Worm (Caenorhabditis elegans) whole organism, late embryonic: Measurements from ENCODE around the gene C35A5.6.

Experiments
- F13H6.1 ChIP-seq: sonication (generic microtip); optimal IDR thresholded peaks from 2 replicates; lab custom pipeline; 2016; ENCODE audit warnings: missing genetic modification characterization, missing compliant biosample characterization
- K09A11.1 ChIP-seq: sonication (generic microtip); optimal IDR thresholded peaks from 2 replicates; lab custom pipeline; 2017; ENCODE audit warnings: antibody characterized with exemption, mild to moderate bottlenecking, missing genetic modification characterization, missing compliant biosample characterization; ENCODE audit not compliant: insufficient read depth
- ahr-1 ChIP-seq: sonication (generic microtip); optimal IDR thresholded peaks from 2 replicates; lab custom pipeline; 2016; ENCODE audit warnings: missing genetic modification characterization, missing compliant biosample characterization
- ama-1 ChIP-seq: fragments of 150-350 bp; optimal IDR thresholded peaks from 2 replicates; lab custom pipeline; 2014
- ceh-18 ChIP-seq: sonication (generic microtip); optimal IDR thresholded peaks from 2 replicates; lab custom pipeline; 2016; ENCODE audit warnings: missing genetic modification characterization, missing compliant biosample characterization
- ceh-19 ChIP-seq: fragments of 200-800 bp; sonication (Bioruptor generic); optimal IDR thresholded peaks from 2 replicates; lab custom pipeline; 2018; ENCODE audit warnings: mild to moderate bottlenecking, missing genetic modification characterization, missing compliant biosample characterization
- ceh-2 ChIP-seq: sonication (generic microtip); optimal IDR thresholded peaks from 2 replicates; lab custom pipeline; 2016; ENCODE audit warnings: missing genotype, missing genetic modification characterization, missing compliant biosample characterization
- ceh-22 ChIP-seq: sonication (generic microtip); optimal IDR thresholded peaks from 2 replicates; lab custom pipeline; 2017; ENCODE audit warnings: missing biosample characterization, missing genetic modification characterization
- ceh-24 ChIP-seq: sonication (generic microtip); optimal IDR thresholded peaks from 2 replicates; lab custom pipeline; 2016; ENCODE audit warnings: mild to moderate bottlenecking, missing genetic modification characterization, missing compliant biosample characterization
- ceh-30 ChIP-seq: fragments of 150-350 bp; optimal IDR thresholded peaks from 2 replicates; lab custom pipeline; 2014; ENCODE audit warnings: missing biosample characterization, missing genetic modification characterization
- ceh-34 ChIP-seq: sonication (generic microtip); optimal IDR thresholded peaks from 2 replicates; lab custom pipeline; 2016; ENCODE audit warnings: mild to moderate bottlenecking, missing genetic modification characterization, missing compliant biosample characterization
- ceh-45 ChIP-seq: fragments of 200-800 bp; sonication (Bioruptor generic); IDR thresholded peaks from 2 replicates; pipeline ENCODE4 v1.3.6; 2022; ENCODE audit warnings: missing genetic modification reagents, missing genetic modification characterization, missing compliant biosample characterization
- ceh-6 ChIP-seq: fragments of 200-800 bp; sonication (Bioruptor generic); optimal IDR thresholded peaks from 2 replicates; lab custom pipeline; 2018; ENCODE audit warnings: mild to moderate bottlenecking, missing genetic modification characterization, missing compliant biosample characterization
- ceh-9 ChIP-seq: sonication (generic microtip); optimal IDR thresholded peaks from 2 replicates; lab custom pipeline; 2016; ENCODE audit warnings: mild to moderate bottlenecking, missing genetic modification characterization, inconsistent platforms, missing compliant biosample characterization
- che-1 ChIP-seq: sonication (generic microtip); optimal IDR thresholded peaks from 2 replicates; lab custom pipeline; 2016; ENCODE audit warnings: mild to moderate bottlenecking, missing genetic modification characterization, missing compliant biosample characterization
- dve-1 ChIP-seq: sonication (generic microtip); optimal IDR thresholded peaks from 2 replicates; lab custom pipeline; 2017; ENCODE audit warnings: antibody characterized with exemption, mild to moderate bottlenecking, missing genetic modification characterization, missing compliant biosample characterization
- elt-2 ChIP-seq: sonication (generic microtip); optimal IDR thresholded peaks from 2 replicates; lab custom pipeline; 2016; ENCODE audit warnings: missing genetic modification reagents, missing genetic modification characterization, missing compliant biosample characterization
- elt-4 ChIP-seq: sonication (generic microtip); optimal IDR thresholded peaks from 2 replicates; lab custom pipeline; 2016; ENCODE audit warnings: missing genetic modification characterization, missing compliant biosample characterization
- eyg-1 ChIP-seq: sonication (generic microtip); optimal IDR thresholded peaks from 2 replicates; lab custom pipeline; 2016; ENCODE audit warnings: missing genotype, missing genetic modification characterization, missing compliant biosample characterization
- hlh-13 ChIP-seq: fragments of 200-800 bp; sonication (Bioruptor generic); optimal IDR thresholded peaks from 2 replicates; lab custom pipeline; 2018; ENCODE audit warnings: mild to moderate bottlenecking, missing genetic modification characterization, missing compliant biosample characterization
- hlh-15 ChIP-seq: sonication (generic microtip); optimal IDR thresholded peaks from 2 replicates; lab custom pipeline; 2016; ENCODE audit warnings: missing genetic modification characterization, missing compliant biosample characterization
- hlh-30 ChIP-seq: sonication (generic microtip); optimal IDR thresholded peaks from 2 replicates; lab custom pipeline; 2017; ENCODE audit warnings: antibody characterized with exemption, missing genetic modification characterization, missing compliant biosample characterization; ENCODE audit not compliant: insufficient read depth
- madf-2 ChIP-seq: sonication (generic microtip); optimal IDR thresholded peaks from 2 replicates; lab custom pipeline; 2017; ENCODE audit warnings: missing genetic modification characterization, missing compliant biosample characterization
- mec-3 ChIP-seq: sonication (generic microtip); optimal IDR thresholded peaks from 2 replicates; lab custom pipeline; 2016; ENCODE audit warnings: borderline replicate concordance, missing genetic modification characterization, missing compliant biosample characterization
- nfya-1 ChIP-seq: sonication (generic microtip); optimal IDR thresholded peaks from 2 replicates; lab custom pipeline; 2017; ENCODE audit warnings: missing genetic modification characterization, mild to moderate bottlenecking, missing compliant biosample characterization, antibody characterized with exemption, moderate library complexity
- nhr-232 ChIP-seq: sonication (generic microtip); optimal IDR thresholded peaks from 2 replicates; lab custom pipeline; 2016; ENCODE audit warnings: missing genetic modification characterization, missing compliant biosample characterization
- odd-2 ChIP-seq: sonication (generic microtip); optimal IDR thresholded peaks from 2 replicates; lab custom pipeline; 2017; ENCODE audit warnings: antibody characterized with exemption, mild to moderate bottlenecking, missing genetic modification characterization, missing compliant biosample characterization
- pag-3 ChIP-seq: sonication (generic microtip); optimal IDR thresholded peaks from 2 replicates; lab custom pipeline; 2016; ENCODE audit warnings: missing compliant biosample characterization, missing genetic modification characterization, borderline replicate concordance
- pat-9 ChIP-seq: fragments of 200-800 bp; sonication (Bioruptor generic); optimal IDR thresholded peaks from 2 replicates; lab custom pipeline; 2018; ENCODE audit warnings: mild to moderate bottlenecking, missing genetic modification characterization, moderate library complexity, missing compliant biosample characterization
- pha-4 ChIP-seq: fragments of 150-350 bp; optimal IDR thresholded peaks from 2 replicates; lab custom pipeline; 2018; ENCODE audit warnings: missing biosample characterization, missing genetic modification reagents, missing genetic modification characterization
- pqm-1 ChIP-seq: sonication (generic microtip); optimal IDR thresholded peaks from 2 replicates; lab custom pipeline; 2016; ENCODE audit warnings: missing genetic modification characterization, missing compliant biosample characterization
- pros-1 ChIP-seq: fragments of 150-350 bp; optimal IDR thresholded peaks from 2 replicates; lab custom pipeline; 2014; ENCODE audit warnings: missing biosample characterization, missing genetic modification reagents, missing genetic modification characterization
- ref-2 ChIP-seq: sonication (generic microtip); optimal IDR thresholded peaks from 2 replicates; lab custom pipeline; 2016; ENCODE audit warnings: missing genetic modification characterization, missing compliant biosample characterization
- rnt-1 ChIP-seq: sonication (generic microtip); optimal IDR thresholded peaks from 2 replicates; lab custom pipeline; 2016; ENCODE audit warnings: missing genetic modification characterization, missing compliant biosample characterization
- sdc-2 ChIP-seq: sonication (generic microtip); optimal IDR thresholded peaks from 2 replicates; lab custom pipeline; 2016; ENCODE audit warnings: missing genotype, missing genetic modification characterization, missing compliant biosample characterization
- sox-4 ChIP-seq: sonication (generic microtip); optimal IDR thresholded peaks from 2 replicates; lab custom pipeline; 2017; ENCODE audit warnings: mild to moderate bottlenecking, missing genetic modification characterization, inconsistent platforms, missing compliant biosample characterization
- tbx-2 ChIP-seq: sonication (generic microtip); optimal IDR thresholded peaks from 2 replicates; lab custom pipeline; 2016; ENCODE audit warnings: missing genetic modification characterization, missing compliant biosample characterization
- tbx-7 ChIP-seq: sonication (generic microtip); optimal IDR thresholded peaks from 2 replicates; lab custom pipeline; 2016; ENCODE audit warnings: missing genotype, missing genetic modification characterization, missing compliant biosample characterization
- ttx-3 ChIP-seq: sonication (generic microtip); optimal IDR thresholded peaks from 2 replicates; lab custom pipeline; 2016; ENCODE audit warnings: missing genetic modification reagents, missing genetic modification characterization, missing compliant biosample characterization
- unc-86 ChIP-seq: sonication (generic microtip); optimal IDR thresholded peaks from 2 replicates; lab custom pipeline; 2016; ENCODE audit warnings: missing genetic modification characterization, missing compliant biosample characterization
- zip-5 ChIP-seq: sonication (generic microtip); optimal IDR thresholded peaks from 2 replicates; lab custom pipeline; 2016; ENCODE audit warnings: missing genetic modification characterization, missing compliant biosample characterization
- ztf-16 ChIP-seq: sonication (generic microtip); optimal IDR thresholded peaks from 2 replicates; lab custom pipeline; 2017; ENCODE audit warnings: missing genetic modification characterization, missing compliant biosample characterization

The C35A5.6 gene

DNA sequence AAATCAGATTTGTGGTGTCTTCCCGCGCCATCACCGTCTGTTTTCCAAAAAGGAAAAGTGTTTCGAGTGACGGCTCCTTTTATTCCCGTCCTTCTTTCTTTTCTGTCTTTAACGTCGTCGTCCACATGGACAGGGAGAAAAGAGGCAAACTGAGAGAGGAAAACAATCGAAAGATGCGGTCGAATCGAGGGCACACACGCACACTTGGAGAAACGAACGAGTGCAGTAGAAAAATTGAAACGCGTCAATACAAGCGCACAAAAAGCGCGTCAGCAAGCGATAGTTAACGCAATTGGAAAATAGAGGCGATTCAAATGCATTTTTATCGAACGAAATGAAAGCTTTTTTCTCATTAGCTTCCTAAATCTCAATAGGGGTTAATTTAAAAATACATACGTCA is 27.9 kb downstream of the C35A5.6 start (continued):
- TF ChIP-seq rnt-1 = peak; percentile 63
- TF ChIP-seq ceh-45 (GFP tag; lab: Robert Waterston, UW) = no peak
- no peak for TF ChIP-seq ttx-3 (tag; lab: Kevin White, UChicago)
- peak; percentile 32 for TF ChIP-seq pros-1
- no peak for TF ChIP-seq odd-2 (tag; lab: Kevin White, UChicago)
- peak; percentile 37 for TF ChIP-seq elt-2 (tag; lab: Kevin White, UChicago)
- TF ChIP-seq ceh-30 (tag; lab: Kevin White, UChicago) = peak; percentile 48
- TF ChIP-seq ceh-18 (tag; lab: Kevin White, UChicago) = peak; percentile 65
- TF ChIP-seq ceh-34 (tag; lab: Kevin White, UChicago) = peak; percentile 34
- TF ChIP-seq nhr-232 = no peak
- TF ChIP-seq pag-3 (tag; lab: Kevin White, UChicago) = no peak
- no peak for TF ChIP-seq pat-9 (tag; lab: Kevin White, UChicago)
- TF ChIP-seq sox-4 = no peak
- TF ChIP-seq hlh-13 (GFP tag; lab: Kevin White, UChicago) = no peak
- TF ChIP-seq dve-1 (tag; lab: Kevin White, UChicago) = peak; percentile 35
- TF ChIP-seq ahr-1 (tag; lab: Kevin White, UChicago) = no peak
- no peak for TF ChIP-seq hlh-15 (tag; lab: Kevin White, UChicago)
- peak; percentile 8 for TF ChIP-seq hlh-30 (tag; lab: Kevin White, UChicago)
- peak; percentile 1 for TF ChIP-seq sdc-2 (tag; lab: Kevin White, UChicago)
- TF ChIP-seq tbx-2 (tag; lab: Kevin White, UChicago) = peak; percentile 67
- TF ChIP-seq nfya-1 (tag; lab: Kevin White, UChicago) = peak; percentile 80
- TF ChIP-seq ref-2 = peak; percentile 66

DNA sequence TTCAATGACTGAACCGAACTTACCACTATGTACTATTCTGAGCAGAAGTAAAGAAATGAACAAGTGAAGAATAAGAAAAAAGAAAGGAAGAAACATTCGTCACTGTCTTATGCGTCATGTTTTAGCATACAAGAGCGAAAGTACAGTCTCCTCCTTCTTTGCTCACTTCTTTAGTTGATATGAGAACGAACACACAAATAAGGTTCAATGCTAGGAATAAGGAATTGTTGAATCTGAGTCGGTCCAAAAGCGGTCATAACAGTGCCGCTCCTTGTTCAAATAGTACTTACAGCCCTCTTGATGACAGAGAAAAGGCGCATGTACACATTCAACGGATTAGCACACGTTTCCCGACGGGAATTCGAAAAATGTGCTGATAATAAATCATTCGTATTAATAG is 30.2 kb downstream of the C35A5.6 start, which contains the start of gene F25D1.8:
TSS of gene F25D1.8 (plus strand) at position 301 of the 400 bp plus-strand sequence.
- TF ChIP-seq hlh-15 (tag; lab: Kevin White, UChicago) = no peak
- no peak for TF ChIP-seq elt-4 (tag; lab: Kevin White, UChicago)
- no peak for TF ChIP-seq ama-1
- no peak for TF ChIP-seq tbx-7 (tag; lab: Kevin White, UChicago)
- no peak for TF ChIP-seq ref-2
- TF ChIP-seq pha-4 = no peak
- TF ChIP-seq unc-86 = no peak
- no peak for TF ChIP-seq ztf-16 (tag; lab: Kevin White, UChicago)
- no peak for TF ChIP-seq ceh-2 (tag; lab: Kevin White, UChicago)
- TF ChIP-seq K09A11.1 (tag; lab: Kevin White, UChicago) = no peak
- TF ChIP-seq ceh-18 (tag; lab: Kevin White, UChicago) = no peak
- TF ChIP-seq pqm-1 (tag; lab: Kevin White, UChicago) = no peak
- TF ChIP-seq hlh-13 (GFP tag; lab: Kevin White, UChicago) = no peak
- TF ChIP-seq pros-1 = no peak

DNA sequence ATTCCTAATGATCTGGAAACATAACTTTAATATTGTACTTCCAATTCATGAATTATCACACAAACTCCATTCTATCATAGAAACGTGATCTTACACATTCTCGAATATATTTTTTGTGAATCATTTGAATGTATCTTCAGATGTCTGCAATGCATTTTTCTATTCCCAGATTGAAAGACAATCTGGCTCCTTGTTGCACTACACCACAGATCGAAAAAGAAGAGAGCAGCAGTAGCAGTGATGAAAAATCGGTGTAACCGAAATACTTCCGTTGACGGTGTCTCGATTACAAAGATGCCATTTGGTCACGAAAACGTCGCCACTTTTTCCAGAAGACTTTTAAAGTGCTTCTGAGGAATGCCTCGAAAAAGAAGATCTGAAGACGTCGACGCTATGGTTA is 31.1 kb downstream of the C35A5.6 start, which contains the start of gene degt-1:
TSS of gene degt-1 (plus strand) at position 301 of the 400 bp plus-strand sequence.
- no peak for TF ChIP-seq ceh-9
- TF ChIP-seq, all 69 proteins: peak for 0

DNA sequence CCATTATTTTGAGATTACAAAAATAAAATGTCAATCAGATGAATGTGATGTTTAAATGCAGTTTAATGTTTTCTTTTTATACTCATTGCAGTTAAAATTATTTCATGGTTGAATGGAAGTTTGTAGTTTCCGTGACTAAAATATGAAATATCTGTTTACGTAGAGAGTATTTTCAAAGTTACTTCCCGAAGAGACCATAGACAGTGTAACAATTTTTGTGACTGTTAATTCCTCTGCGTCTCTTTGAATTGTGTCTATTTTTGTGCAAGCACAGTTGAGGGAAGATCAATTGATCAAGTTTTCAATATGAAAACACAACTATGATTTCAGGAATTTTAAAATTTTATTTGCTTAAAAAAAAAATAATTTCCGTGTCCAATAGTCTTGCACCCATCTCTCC is 37.8 kb downstream of the C35A5.6 start, which contains the start of gene F25D1.5:
TSS of gene F25D1.5 (minus strand) at position 35 of the 400 bp plus-strand sequence.
- TF ChIP-seq eyg-1 = no peak
- TF ChIP-seq che-1 (tag; lab: Kevin White, UChicago) = no peak
- no peak for TF ChIP-seq hlh-15 (tag; lab: Kevin White, UChicago)
- no peak for TF ChIP-seq mec-3
- no peak for TF ChIP-seq elt-2 (tag; lab: Kevin White, UChicago)
- TF ChIP-seq sdc-2 (tag; lab: Kevin White, UChicago) = no peak
- TF ChIP-seq unc-86 = no peak
- no peak for TF ChIP-seq ceh-24 (tag; lab: Kevin White, UChicago)
- no peak for TF ChIP-seq ceh-22
- no peak for TF ChIP-seq ceh-19 (GFP tag; lab: Kevin White, UChicago)
- TF ChIP-seq elt-4 (tag; lab: Kevin White, UChicago) = no peak
- TF ChIP-seq tbx-2 (tag; lab: Kevin White, UChicago) = no peak
- no peak for TF ChIP-seq F13H6.1 (tag; lab: Kevin White, UChicago)
- TF ChIP-seq zip-5 (tag; lab: Kevin White, UChicago) = no peak
- TF ChIP-seq ceh-6 = no peak
- no peak for TF ChIP-seq pat-9 (tag; lab: Kevin White, UChicago)
- TF ChIP-seq ama-1 = no peak
- TF ChIP-seq madf-2 (tag; lab: Kevin White, UChicago) = no peak
- TF ChIP-seq pha-4 = no peak
- TF ChIP-seq pros-1 = no peak
